Fruit fly (Drosophila melanogaster): Measurements from ENCODE around the gene ncd.

Gene ncd

DNA sequence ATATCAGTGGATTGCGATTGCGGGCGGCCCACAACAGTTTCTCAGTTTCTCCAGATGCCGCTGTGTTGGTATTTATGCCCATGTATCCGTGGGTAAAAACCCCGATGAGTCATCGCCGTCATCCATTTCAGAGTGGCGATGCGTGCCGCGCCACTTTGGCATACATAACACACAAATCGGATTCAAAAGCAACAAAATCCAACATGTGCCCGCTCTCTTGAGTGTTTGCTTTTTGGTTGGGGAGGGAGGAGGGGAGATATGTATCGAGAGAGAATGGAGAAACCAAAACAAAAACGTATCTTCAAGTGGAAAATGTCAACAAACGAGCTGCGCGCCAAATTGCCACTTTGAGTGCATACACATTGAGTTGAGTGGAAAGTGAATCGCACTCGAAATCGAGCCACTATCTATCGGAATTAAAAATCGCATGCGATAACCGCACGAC, 35.3 kb downstream of the ncd start (continued):
- no peak for TF ChIP-seq CG30020 (tag; optimal IDR thresholded peaks at IDR 0.05)
- TF ChIP-seq lilli (GFP tag; optimal IDR thresholded peaks at IDR 0.05), result no peak
- no peak for TF ChIP-seq CG10462 (GFP tag; optimal IDR thresholded peaks at IDR 0.05)
- peak; percentile 46; the same call in 1 of the 2 replicates for TF ChIP-seq E2f1 (GFP tag; IDR thresholded peaks at IDR 0.05)
- TF ChIP-seq pzg (GFP tag; optimal IDR thresholded peaks at IDR 0.05), result no peak
- no peak for TF ChIP-seq caup (GFP tag; optimal IDR thresholded peaks at IDR 0.05; ENCODE audit: severe bottlenecking)
- no peak for TF ChIP-seq Sry-δ (GFP tag; optimal IDR thresholded peaks at IDR 0.05)
- TF ChIP-seq sug (tag; optimal IDR thresholded peaks at IDR 0.05), result no peak
- no peak for TF ChIP-seq CG16863 (GFP tag; optimal IDR thresholded peaks at IDR 0.05)
- no peak for TF ChIP-seq CG12744 (GFP tag; optimal IDR thresholded peaks at IDR 0.05)
- TF ChIP-seq odd (GFP tag; optimal IDR thresholded peaks at IDR 0.05), result peak; percentile 11
- no peak for TF ChIP-seq Rfx (GFP tag; IDR thresholded peaks at IDR 0.05)
- no peak for TF ChIP-seq cad (GFP tag; optimal IDR thresholded peaks at IDR 0.05)
- TF ChIP-seq CG6683 (GFP tag; optimal IDR thresholded peaks at IDR 0.05), result no peak
- no peak for TF ChIP-seq CG8359 (GFP tag; optimal IDR thresholded peaks at IDR 0.05; ENCODE audit: borderline replicate concordance)
- peak; percentile 24 for TF ChIP-seq CG15269 (tag; optimal IDR thresholded peaks at IDR 0.05)
- peak; percentile 17 for TF ChIP-seq D19A (tag; optimal IDR thresholded peaks at IDR 0.05)
- TF ChIP-seq ken (GFP tag; IDR thresholded peaks at IDR 0.05), result peak; percentile 23; the same call in 1 of the 3 replicates
- TF ChIP-seq CG42726 (GFP tag; IDR thresholded peaks at IDR 0.05; ENCODE audit: partially characterized antibody), result no peak
- TF ChIP-seq HmgZ (tag; optimal IDR thresholded peaks at IDR 0.05), result peak; percentile 13
- TF ChIP-seq CG5180 (GFP tag; optimal IDR thresholded peaks at IDR 0.05), result no peak
- TF ChIP-seq Atf-2 (GFP tag; optimal IDR thresholded peaks at IDR 0.05), result no peak
- no peak for TF ChIP-seq dimm (GFP tag; IDR thresholded peaks at IDR 0.05)
- TF ChIP-seq CG4360 (GFP tag; IDR thresholded peaks at IDR 0.05), result peak; percentile 27; the same call in 1 of the 2 replicates
- peak; percentile 69; the same call in 1 of the 2 replicates for TF ChIP-seq amos (GFP tag; IDR thresholded peaks at IDR 0.05; ENCODE audit: partially characterized antibody)
- peak; percentile 16 for TF ChIP-seq Hey (tag; optimal IDR thresholded peaks at IDR 0.05)
- peak; percentile 45 for TF ChIP-seq CG2875 (GFP tag; optimal IDR thresholded peaks at IDR 0.05)
- peak; percentile 13 for TF ChIP-seq CG2202 (tag; optimal IDR thresholded peaks at IDR 0.05)
- no peak for TF ChIP-seq run (tag; optimal IDR thresholded peaks at IDR 0.05)
- no peak for TF ChIP-seq MBD-R2 (GFP tag; IDR thresholded peaks at IDR 0.05)
- no peak for TF ChIP-seq CG5245 (GFP tag; optimal IDR thresholded peaks at IDR 0.05)
- TF ChIP-seq dmrt99B (tag; optimal IDR thresholded peaks at IDR 0.05), result no peak
- no peak for TF ChIP-seq CG9727 (GFP tag; optimal IDR thresholded peaks at IDR 0.05)
- TF ChIP-seq luna (GFP tag; optimal IDR thresholded peaks at IDR 0.05), result no peak
- no peak for TF ChIP-seq HmgD (GFP tag; optimal IDR thresholded peaks at IDR 0.05)
- TF ChIP-seq Rx (GFP tag; IDR thresholded peaks at IDR 0.05), result no peak
- peak; percentile 55 for TF ChIP-seq Scr (GFP tag; IDR thresholded peaks at IDR 0.05; ENCODE audit: partially characterized antibody)
- TF ChIP-seq CG17912 (GFP tag; optimal IDR thresholded peaks at IDR 0.05), result no peak
- TF ChIP-seq CG3995 (GFP tag; optimal IDR thresholded peaks at IDR 0.05), result no peak
- TF ChIP-seq emc (GFP tag; optimal IDR thresholded peaks at IDR 0.05), result no peak
- no peak for TF ChIP-seq NC2α (GFP tag; optimal IDR thresholded peaks at IDR 0.05)
- peak; percentile 59 for TF ChIP-seq HLHmδ (GFP tag; optimal IDR thresholded peaks at IDR 0.05)
- TF ChIP-seq CG3847 (GFP tag; IDR thresholded peaks at IDR 0.05), result no peak
- TF ChIP-seq croc (GFP tag; conservative IDR thresholded peaks at IDR 0.05), result no peak
- TF ChIP-seq CG34422 (GFP tag; IDR thresholded peaks at IDR 0.05), result peak; percentile 26; the same call in 1 of the 3 replicates
- TF ChIP-seq CG6654 (GFP tag; optimal IDR thresholded peaks at IDR 0.05), result no peak
- peak; percentile 61 for TF ChIP-seq CG10431 (GFP tag; optimal IDR thresholded peaks at IDR 0.05)
- TF ChIP-seq Lhr (GFP tag; optimal IDR thresholded peaks at IDR 0.05), result no peak
- no peak for TF ChIP-seq shn (GFP tag; optimal IDR thresholded peaks at IDR 0.05)
- TF ChIP-seq Ravus (GFP tag; IDR thresholded peaks at IDR 0.05), result no peak
- TF ChIP-seq vvl (GFP tag; IDR thresholded peaks at IDR 0.05), result peak; percentile 52; the same call in 1 of the 2 replicates

All from whole organism, embryonic.